Worm (Caenorhabditis elegans): ENCODE measurements around the gene D2096.10.

D2096.10 gene

DNA sequence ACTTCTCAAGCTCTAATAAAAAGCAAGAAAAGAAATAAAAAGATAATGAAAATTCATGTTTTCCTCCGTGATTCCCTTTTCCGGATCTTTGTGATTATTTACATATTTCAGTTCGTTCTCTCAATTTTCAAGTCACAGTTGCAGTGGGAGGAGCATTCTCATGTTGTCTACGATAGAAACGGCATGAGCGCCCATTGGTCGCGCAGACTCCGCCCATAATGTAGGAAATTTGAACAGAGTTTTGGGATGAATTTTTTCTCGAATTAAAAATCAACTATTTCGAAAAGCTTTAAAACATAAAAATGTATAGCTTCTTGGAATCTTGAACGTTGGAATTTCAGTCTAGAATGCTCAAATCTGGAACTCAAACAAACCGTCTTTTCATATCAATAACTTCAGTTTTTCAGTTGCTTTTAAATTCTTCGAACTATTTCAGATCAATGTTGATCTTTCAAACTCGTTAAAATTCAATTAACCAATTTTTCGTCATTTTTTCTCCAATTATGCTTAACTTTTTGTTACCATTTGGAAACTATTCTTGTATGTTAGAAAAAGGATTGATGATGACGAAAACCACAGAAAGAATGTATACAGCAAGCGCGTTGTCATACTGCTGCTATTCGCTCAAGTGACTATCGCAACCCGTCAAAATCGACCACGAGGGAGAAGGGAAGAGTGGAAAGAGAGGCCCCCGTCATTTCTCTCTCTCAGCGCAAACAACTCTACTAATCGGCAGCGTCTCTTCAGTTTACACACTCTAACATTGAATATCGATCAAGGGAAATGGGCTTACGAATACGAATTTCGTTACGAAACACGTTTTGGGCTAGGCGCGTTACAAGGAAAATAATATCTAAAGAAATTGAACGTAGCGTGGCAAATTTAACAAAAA is 42.8 kb upstream of the D2096.10 start (continued):
- TF ChIP-seq nfya-2 (GFP tag; IDR thresholded peaks at IDR 0.05) = no peak
- TF ChIP-seq mel-28 (tag; optimal IDR thresholded peaks at IDR 0.05; ENCODE audit: borderline replicate concordance) = no peak
- TF ChIP-seq snpc-1.1 (tag; optimal IDR thresholded peaks at IDR 0.05; ENCODE audit: insufficient read depth) = peak; percentile 1
- TF ChIP-seq F22D6.2 (tag; optimal IDR thresholded peaks at IDR 0.05) = peak; percentile 12
- TF ChIP-seq bed-1 (GFP tag; IDR thresholded peaks at IDR 0.05) = no peak
- TF ChIP-seq egl-18 (GFP tag; IDR thresholded peaks at IDR 0.05) = 0 out of 2 replicates have a peak, but pooled peaks have one; percentile 25
- TF ChIP-seq repo-1 (tag; optimal IDR thresholded peaks at IDR 0.05) = no peak
- TF ChIP-seq aptf-2 (GFP tag; conservative IDR thresholded peaks at IDR 0.05) = no peak
- no peak for TF ChIP-seq bed-2 (GFP tag; IDR thresholded peaks at IDR 0.05)
- TF ChIP-seq nhr-27 (tag; optimal IDR thresholded peaks at IDR 0.05) = no peak
- TF ChIP-seq aptf-3 (GFP tag; IDR thresholded peaks at IDR 0.05) = no peak
- peak; percentile 62; the same call in 1 of the 2 replicates for TF ChIP-seq let-526 (GFP tag; IDR thresholded peaks at IDR 0.05)
- TF ChIP-seq unc-62 (GFP tag; optimal IDR thresholded peaks at IDR 0.05) = peak; percentile 94
- TF ChIP-seq T07F8.4 (tag; optimal IDR thresholded peaks at IDR 0.05) = no peak
- TF ChIP-seq egrh-3 (GFP tag; IDR thresholded peaks at IDR 0.05) = no peak
- TF ChIP-seq nhr-120 (GFP tag; IDR thresholded peaks at IDR 0.05) = no peak
- TF ChIP-seq Y67H2A.10 (GFP tag; conservative IDR thresholded peaks at IDR 0.05) = peak; percentile 11; the same call in 1 of the 2 replicates
- peak; percentile 40; the same call in 1 of the 2 replicates for TF ChIP-seq ceh-40 (GFP tag; IDR thresholded peaks at IDR 0.05)
- TF ChIP-seq K12H6.12 (tag; optimal IDR thresholded peaks at IDR 0.05) = peak; percentile 15
- no peak for TF ChIP-seq T26A5.8 (tag; optimal IDR thresholded peaks at IDR 0.05)
- no peak for TF ChIP-seq pha-4 (tag; optimal IDR thresholded peaks at IDR 0.05)
- no peak for TF ChIP-seq ztf-18 (tag; optimal IDR thresholded peaks at IDR 0.05)
- TF ChIP-seq ztf-28 (GFP tag; IDR thresholded peaks at IDR 0.05) = no peak
- peak; percentile 86 for TF ChIP-seq madf-3 (GFP tag; IDR thresholded peaks at IDR 0.05)
- peak; percentile 57 for TF ChIP-seq chd-7 (tag; optimal IDR thresholded peaks at IDR 0.05)
- peak; percentile 58 for TF ChIP-seq Y95B8A.8 (GFP tag; IDR thresholded peaks at IDR 0.05)
- peak; percentile 52 for TF ChIP-seq attf-5 (GFP tag; optimal IDR thresholded peaks at IDR 0.05)
- TF ChIP-seq lin-40 (tag; optimal IDR thresholded peaks at IDR 0.05) = peak; percentile 41
- no peak for TF ChIP-seq Y53F4B.3 (GFP tag; IDR thresholded peaks at IDR 0.05)
- TF ChIP-seq gei-17 (GFP tag; optimal IDR thresholded peaks at IDR 0.05) = peak; percentile 33
- TF ChIP-seq unc-130 (GFP tag; optimal IDR thresholded peaks at IDR 0.05) = no peak
- TF ChIP-seq C17E4.6 (GFP tag; IDR thresholded peaks at IDR 0.05) = 0 out of 2 replicates have a peak, but pooled peaks have one; percentile 47
- no peak for TF ChIP-seq ccch-3 (GFP tag; optimal IDR thresholded peaks at IDR 0.05)
- 0 out of 2 replicates have a peak, but pooled peaks have one; percentile 14 for TF ChIP-seq ztf-25 (GFP tag; IDR thresholded peaks at IDR 0.05)
- peak; percentile 43; the same call in 1 of the 2 replicates for TF ChIP-seq ekl-4 (GFP tag; IDR thresholded peaks at IDR 0.05)
- TF ChIP-seq lin-35 (GFP tag; optimal IDR thresholded peaks at IDR 0.05) = peak in 2 of 3 experiments; percentile 22 to 71
- no peak for TF ChIP-seq B0261.1 (tag; optimal IDR thresholded peaks at IDR 0.05)
- TF ChIP-seq Y53G8AR.9 (GFP tag; conservative IDR thresholded peaks at IDR 0.05) = peak; percentile 69
- peak; percentile 68 for TF ChIP-seq lin-54 (GFP tag; optimal IDR thresholded peaks at IDR 0.05)
- TF ChIP-seq somi-1 (GFP tag; optimal IDR thresholded peaks at IDR 0.05) = no peak
- TF ChIP-seq dpff-1 (tag; optimal IDR thresholded peaks at IDR 0.05) = peak; percentile 34
- TF ChIP-seq F57C9.4 (tag; optimal IDR thresholded peaks at IDR 0.05) = peak; percentile 52
- no peak for TF ChIP-seq mes-4 (tag; optimal IDR thresholded peaks at IDR 0.05)
- no peak; the same call in 1 of the 2 replicates for TF ChIP-seq ztf-6 (GFP tag; IDR thresholded peaks at IDR 0.05)
- TF ChIP-seq sdz-38 (tag; optimal IDR thresholded peaks at IDR 0.05) = no peak
- TF ChIP-seq tbp1 (GFP tag; optimal IDR thresholded peaks at IDR 0.05) = peak; percentile 54
- peak; percentile 54 for TF ChIP-seq ceh-100 (GFP tag; IDR thresholded peaks at IDR 0.05)

All from whole organism, young adult.